Worm (Caenorhabditis elegans) whole organism, early embryonic: ENCODE measurements around the gene gtbp-1.

Experiments used
- ama-1 ChIP-seq: fragments of 150-350 bp; optimal IDR thresholded peaks from 2 replicates; lab custom pipeline; 2014
- hmbx-1 ChIP-seq: sonication (generic microtip); optimal IDR thresholded peaks from 2 replicates; lab custom pipeline; 2016; ENCODE audit warnings: mild to moderate bottlenecking, missing genetic modification characterization, missing compliant biosample characterization
- hnd-1 ChIP-seq: sonication (generic microtip); optimal IDR thresholded peaks from 2 replicates; lab custom pipeline; 2016; ENCODE audit warnings: missing genetic modification characterization, missing compliant biosample characterization
- pes-1 ChIP-seq: fragments of 200-800 bp; sonication (Bioruptor generic); IDR thresholded peaks from 2 replicates; pipeline ENCODE4 v1.3.6; 2022; ENCODE audit warnings: missing genetic modification reagents, missing genetic modification characterization, missing compliant biosample characterization

- TF ChIP-seq pes-1 (GFP tag; lab: Robert Waterston, UW) (no peak), ama-1 (lab: Kevin White, UChicago) (no peak), hmbx-1 (tag; lab: Kevin White, UChicago) (no peak), hnd-1 (tag; lab: Kevin White, UChicago) (no peak)
Observed at ce11 chrIV:10135817-10136216, 7.1 kb upstream of the gtbp-1 start, which contains the start of gene K08F4.5.
